Worm (Caenorhabditis elegans): Measurements from ENCODE around the gene cutl-5.

The cutl-5 gene

ce11 chrII:7103111-7103510 is 12.6 kb downstream of the cutl-5 start:
- TF ChIP-seq unc-62 (GFP tag; optimal IDR thresholded peaks at IDR 0.05), result no peak
- no peak for TF ChIP-seq lin-13 (tag; optimal IDR thresholded peaks at IDR 0.05)
- TF ChIP-seq ces-1 (GFP tag; optimal IDR thresholded peaks at IDR 0.05), result no peak
- TF ChIP-seq unc-120 (tag; optimal IDR thresholded peaks at IDR 0.05; ENCODE audit: poor library complexity, severe bottlenecking), result no peak
- no peak for TF ChIP-seq ceh-83 (GFP tag; optimal IDR thresholded peaks at IDR 0.05)
- no peak for TF ChIP-seq nhr-28 (tag; optimal IDR thresholded peaks at IDR 0.05)
- no peak for TF ChIP-seq mls-2 (tag; optimal IDR thresholded peaks at IDR 0.05)

- TF ChIP-seq sem-2 (GFP tag; optimal IDR thresholded peaks at IDR 0.05) (no peak), blmp-1 (tag; optimal IDR thresholded peaks at IDR 0.05) (no peak), M03D4.4 (tag; optimal IDR thresholded peaks at IDR 0.05) (no peak), ceh-43 (GFP tag; optimal IDR thresholded peaks at IDR 0.05) (no peak), unc-39 (tag; optimal IDR thresholded peaks at IDR 0.05) (no peak), unc-62 (GFP tag; optimal IDR thresholded peaks at IDR 0.05) (no peak), cnd-1 (tag; optimal IDR thresholded peaks at IDR 0.05) (no peak), tbx-8 (GFP tag; optimal IDR thresholded peaks at IDR 0.05) (no peak), unc-120 (tag; optimal IDR thresholded peaks at IDR 0.05; ENCODE audit: poor library complexity, severe bottlenecking) (no peak), mab-5 (tag; optimal IDR thresholded peaks at IDR 0.05) (no peak)
Measured at ce11 chrII:7102288-7102687, 13.4 kb downstream of the cutl-5 start.

ce11 chrII:7100838-7101237 is 14.9 kb downstream of the cutl-5 start, which contains the start of gene mmaa-1:
TSS of gene mmaa-1 (minus strand) at chrII:7101165.
- no peak for TF ChIP-seq nhr-2 (tag; optimal IDR thresholded peaks at IDR 0.05)
- TF ChIP-seq mls-2 (tag; optimal IDR thresholded peaks at IDR 0.05), result no peak
- no peak for TF ChIP-seq drap-1 (GFP tag; optimal IDR thresholded peaks at IDR 0.05)
- no peak for TF ChIP-seq mep-1 (tag; optimal IDR thresholded peaks at IDR 0.05)
- TF ChIP-seq lin-32 (GFP tag; optimal IDR thresholded peaks at IDR 0.05), result no peak

DNA sequence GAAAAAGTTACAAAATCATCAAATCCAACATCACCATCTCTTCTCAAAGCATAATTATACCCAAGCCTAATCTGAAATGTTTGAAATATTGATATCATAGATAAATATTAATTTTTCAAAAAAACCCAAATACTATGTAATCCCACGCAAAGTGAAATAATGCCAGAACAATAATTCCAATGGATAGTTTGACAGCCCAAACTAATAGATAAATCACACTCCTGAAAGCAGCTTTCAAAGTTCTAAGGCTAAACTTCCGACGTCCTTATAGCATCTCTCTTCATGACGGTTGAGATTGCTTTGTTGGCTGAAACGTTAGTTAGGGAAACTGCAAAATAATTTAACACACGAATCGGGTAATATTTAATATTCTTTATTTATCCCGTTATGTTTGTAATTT is 16.5 kb downstream of the cutl-5 start:
- TF ChIP-seq ces-1 (GFP tag; optimal IDR thresholded peaks at IDR 0.05) (no peak), unc-120 (tag; optimal IDR thresholded peaks at IDR 0.05; ENCODE audit: poor library complexity, severe bottlenecking) (no peak), mab-5 (tag; optimal IDR thresholded peaks at IDR 0.05) (no peak), sem-2 (GFP tag; optimal IDR thresholded peaks at IDR 0.05) (no peak), ceh-83 (GFP tag; optimal IDR thresholded peaks at IDR 0.05) (no peak), nhr-76 (tag; optimal IDR thresholded peaks at IDR 0.05) (no peak), M03D4.4 (tag; optimal IDR thresholded peaks at IDR 0.05) (no peak), nhr-2 (tag; optimal IDR thresholded peaks at IDR 0.05) (no peak), drap-1 (GFP tag; optimal IDR thresholded peaks at IDR 0.05) (no peak), sptf-1 (tag; optimal IDR thresholded peaks at IDR 0.05) (no peak), snpc-4 (tag; optimal IDR thresholded peaks at IDR 0.05) (no peak)

- TF ChIP-seq nhr-28 (tag; optimal IDR thresholded peaks at IDR 0.05), result no peak
- TF ChIP-seq snpc-4 (tag; optimal IDR thresholded peaks at IDR 0.05), result no peak
- no peak for TF ChIP-seq mls-2 (tag; optimal IDR thresholded peaks at IDR 0.05)
- no peak for TF ChIP-seq lin-13 (tag; optimal IDR thresholded peaks at IDR 0.05)
- no peak for TF ChIP-seq tbx-8 (GFP tag; optimal IDR thresholded peaks at IDR 0.05)
- no peak for TF ChIP-seq flh-1 (GFP tag; optimal IDR thresholded peaks at IDR 0.05)
- TF ChIP-seq nhr-12 (tag; optimal IDR thresholded peaks at IDR 0.05), result no peak
- TF ChIP-seq hlh-1 (tag; optimal IDR thresholded peaks at IDR 0.05), result no peak
- no peak for TF ChIP-seq ceh-83 (GFP tag; optimal IDR thresholded peaks at IDR 0.05)
- no peak for TF ChIP-seq lin-32 (GFP tag; optimal IDR thresholded peaks at IDR 0.05)
- no peak for TF ChIP-seq sptf-1 (tag; optimal IDR thresholded peaks at IDR 0.05)
- TF ChIP-seq nhr-237 (tag; optimal IDR thresholded peaks at IDR 0.05), result no peak
- TF ChIP-seq unc-39 (tag; optimal IDR thresholded peaks at IDR 0.05), result no peak
- TF ChIP-seq unc-120 (tag; optimal IDR thresholded peaks at IDR 0.05; ENCODE audit: poor library complexity, severe bottlenecking), result no peak
- TF ChIP-seq sem-2 (GFP tag; optimal IDR thresholded peaks at IDR 0.05), result no peak
- TF ChIP-seq zip-8 (tag; optimal IDR thresholded peaks at IDR 0.05), result no peak
- TF ChIP-seq bed-3 (GFP tag; optimal IDR thresholded peaks at IDR 0.05), result no peak
Measured at ce11 chrII:7098578-7098977, 17.1 kb downstream of the cutl-5 start, which contains the start of gene mct-5. TSS of gene mct-5 (minus strand) at chrII:7098593.

DNA sequence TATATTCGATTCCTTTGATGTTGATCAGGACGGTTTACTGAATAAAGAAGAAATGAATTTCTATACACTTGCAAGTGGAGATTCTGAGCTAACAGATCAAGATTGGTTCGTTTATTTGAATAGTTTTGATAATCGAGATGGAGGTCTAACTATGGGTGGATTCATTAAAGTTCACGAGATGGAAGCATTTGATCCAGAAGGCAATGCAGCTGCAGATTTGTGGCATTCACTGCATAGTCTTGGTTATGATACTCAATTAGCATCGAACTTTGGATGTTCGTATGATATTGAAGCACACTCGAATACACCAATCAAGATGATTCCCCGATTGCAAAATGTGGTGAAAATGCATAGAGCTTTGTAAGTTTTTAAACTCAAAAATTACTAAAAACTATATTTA is 19.7 kb downstream of the cutl-5 start:
- TF ChIP-seq ceh-83 (GFP tag; optimal IDR thresholded peaks at IDR 0.05), result no peak
- no peak for TF ChIP-seq nhr-76 (tag; optimal IDR thresholded peaks at IDR 0.05)
- no peak for TF ChIP-seq flh-1 (GFP tag; optimal IDR thresholded peaks at IDR 0.05)
- TF ChIP-seq lin-32 (GFP tag; optimal IDR thresholded peaks at IDR 0.05), result no peak
- no peak for TF ChIP-seq hlh-1 (tag; optimal IDR thresholded peaks at IDR 0.05)
- no peak for TF ChIP-seq ceh-43 (GFP tag; optimal IDR thresholded peaks at IDR 0.05)
- TF ChIP-seq blmp-1 (tag; optimal IDR thresholded peaks at IDR 0.05), result no peak
- TF ChIP-seq cnd-1 (tag; optimal IDR thresholded peaks at IDR 0.05), result no peak
- TF ChIP-seq bed-3 (GFP tag; optimal IDR thresholded peaks at IDR 0.05), result no peak
- TF ChIP-seq mep-1 (tag; optimal IDR thresholded peaks at IDR 0.05), result no peak
- TF ChIP-seq tbx-8 (GFP tag; optimal IDR thresholded peaks at IDR 0.05), result no peak

Measured in whole organism, mixed stage, embryonic.